Worm (Caenorhabditis elegans): ENCODE data around the gene nrf-5.

nrf-5 gene

ce11 chrV:13790557-13790956, 37.5 kb upstream of the nrf-5 start (continued):
- TF ChIP-seq lin-35 (GFP tag; optimal IDR thresholded peaks at IDR 0.05) (peak in 1 of 2 experiments; percentile 57), fkh-8 (tag; optimal IDR thresholded peaks at IDR 0.05) (no peak), unc-62 (GFP tag; optimal IDR thresholded peaks at IDR 0.05) (no peak), nhr-12 (tag; optimal IDR thresholded peaks at IDR 0.05) (no peak), fkh-4 (tag; optimal IDR thresholded peaks at IDR 0.05; ENCODE audit: borderline replicate concordance) (no peak), aly-2 (tag; optimal IDR thresholded peaks at IDR 0.05) (no peak), hlh-17 (GFP tag; optimal IDR thresholded peaks at IDR 0.05; ENCODE audit: borderline replicate concordance) (no peak), sox-4 (tag; optimal IDR thresholded peaks at IDR 0.05) (no peak), ztf-4 (tag; optimal IDR thresholded peaks at IDR 0.05) (no peak), alr-1 (tag; optimal IDR thresholded peaks at IDR 0.05; ENCODE audit: borderline replicate concordance) (no peak), unc-30 (tag; optimal IDR thresholded peaks at IDR 0.05) (no peak), nhr-71 (tag; optimal IDR thresholded peaks at IDR 0.05) (peak; percentile 60), F16B12.6 (tag; optimal IDR thresholded peaks at IDR 0.05) (no peak), mdl-1 (tag; optimal IDR thresholded peaks at IDR 0.05) (no peak), nhr-237 (tag; optimal IDR thresholded peaks at IDR 0.05) (no peak), unc-86 (tag; optimal IDR thresholded peaks at IDR 0.05) (peak; percentile 4), tbx-2 (tag; optimal IDR thresholded peaks at IDR 0.05) (peak; percentile 20), blmp-1 (tag; optimal IDR thresholded peaks at IDR 0.05) (peak; percentile 54), pqm-1 (tag; optimal IDR thresholded peaks at IDR 0.05) (no peak), efl-3 (GFP tag; optimal IDR thresholded peaks at IDR 0.05) (no peak), unc-130 (tag; optimal IDR thresholded peaks at IDR 0.05) (peak; percentile 31), snu-23 (GFP tag; optimal IDR thresholded peaks at IDR 0.05) (peak; percentile 75), ceh-82 (tag; optimal IDR thresholded peaks at IDR 0.05) (no peak), mef-2 (tag; optimal IDR thresholded peaks at IDR 0.05) (no peak), fos-1 (tag; optimal IDR thresholded peaks at IDR 0.05) (no peak), sup-37 (GFP tag; optimal IDR thresholded peaks at IDR 0.05) (no peak), lin-15B (tag; optimal IDR thresholded peaks at IDR 0.05) (no peak), egl-27 (tag; optimal IDR thresholded peaks at IDR 0.05) (no peak), lin-13 (GFP tag; optimal IDR thresholded peaks at IDR 0.05) (no peak), elt-2 (tag; optimal IDR thresholded peaks at IDR 0.05) (no peak), lin-39 (tag; optimal IDR thresholded peaks at IDR 0.05) (no peak), nhr-90 (tag; optimal IDR thresholded peaks at IDR 0.05; ENCODE audit: poor library complexity) (peak; percentile 48), ceh-90 (tag; optimal IDR thresholded peaks at IDR 0.05) (no peak), nhr-85 (tag) (peak; percentile 93), nhr-19 (GFP tag; conservative IDR thresholded peaks at IDR 0.05) (peak; percentile 41; the same call in 1 of the 2 replicates), skn-1 (tag; optimal IDR thresholded peaks at IDR 0.05) (no peak), ceh-63 (GFP tag; optimal IDR thresholded peaks at IDR 0.05) (no peak), fkh-10 (GFP tag; optimal IDR thresholded peaks at IDR 0.05) (no peak), C04F5.9 (tag; optimal IDR thresholded peaks at IDR 0.05) (no peak), zag-1 (tag; optimal IDR thresholded peaks at IDR 0.05) (no peak), nhr-47 (tag; optimal IDR thresholded peaks at IDR 0.05) (no peak), dpl-1 (GFP tag; optimal IDR thresholded peaks at IDR 0.05) (peak in 2 of 3 experiments; percentile 30 to 42), ceh-8 (GFP tag; optimal IDR thresholded peaks at IDR 0.05) (no peak), sptf-1 (tag; optimal IDR thresholded peaks at IDR 0.05) (no peak), swsn-7 (tag; optimal IDR thresholded peaks at IDR 0.05) (no peak), lir-3 (tag; optimal IDR thresholded peaks at IDR 0.05; ENCODE audit: poor library complexity) (no peak), ces-1 (GFP tag; optimal IDR thresholded peaks at IDR 0.05) (no peak), lsy-2 (tag; optimal IDR thresholded peaks at IDR 0.05) (peak in 1 of 2 experiments; percentile 58), C16A3.4 (tag; optimal IDR thresholded peaks at IDR 0.05) (no peak), elt-3 (tag; optimal IDR thresholded peaks at IDR 0.05) (peak in 2 of 6 experiments; percentile 54 to 67), nhr-28 (tag; optimal IDR thresholded peaks at IDR 0.05) (no peak), irx-1 (tag; optimal IDR thresholded peaks at IDR 0.05) (no peak), vab-15 (tag; optimal IDR thresholded peaks at IDR 0.05) (peak; percentile 32), nhr-20 (tag; optimal IDR thresholded peaks at IDR 0.05) (peak; percentile 63)

Measured in whole organism, L1 larva.